Fruit fly (Drosophila melanogaster) whole organism, prepupa: ENCODE data around the gene CG12096.

ENCODE experiments used
- CG11294 ChIP-seq: fragments of 200-800 bp; sonication (Bioruptor generic); IDR thresholded peaks from 2 replicates; pipeline ENCODE4 v1.3.6; 2022; ENCODE audit warnings: missing biosample characterization, missing genetic modification characterization
- CG11902 ChIP-seq: fragments of 200-800 bp; sonication (Bioruptor generic); optimal IDR thresholded peaks from 3 replicates; lab custom pipeline; 2016; ENCODE audit warnings: missing biosample characterization, missing genetic modification characterization
- CG15336 ChIP-seq: fragments of 200-800 bp; sonication (Bioruptor generic); IDR thresholded peaks from 2 replicates; pipeline ENCODE4 v1.3.6; 2022; ENCODE audit warnings: missing biosample characterization, missing genetic modification characterization
- CG1621 ChIP-seq: fragments of 200-800 bp; sonication (Bioruptor generic); optimal IDR thresholded peaks from 3 replicates; lab custom pipeline; 2018; ENCODE audit warnings: missing biosample characterization, mild to moderate bottlenecking, missing genetic modification characterization
- CG16779 ChIP-seq: fragments of 200-800 bp; sonication (Bioruptor generic); optimal IDR thresholded peaks from 3 replicates; lab custom pipeline; 2017; ENCODE audit warnings: missing biosample characterization, mild to moderate bottlenecking, missing genetic modification characterization
- CG3032 ChIP-seq: fragments of 200-800 bp; optimal IDR thresholded peaks from 2 replicates; lab custom pipeline; 2019; ENCODE audit warnings: missing biosample characterization, mild to moderate bottlenecking, missing genetic modification characterization, moderate library complexity
- CG31627 ChIP-seq: fragments of 200-800 bp; sonication (Bioruptor generic); optimal IDR thresholded peaks from 3 replicates; lab custom pipeline; 2016; ENCODE audit warnings: missing biosample characterization, missing genetic modification characterization
- CG32006 ChIP-seq: fragments of 200-800 bp; sonication (Bioruptor generic); optimal IDR thresholded peaks from 3 replicates; lab custom pipeline; 2017; ENCODE audit warnings: missing biosample characterization, mild to moderate bottlenecking, missing genetic modification characterization
- CG3919 ChIP-seq: fragments of 200-800 bp; sonication (Bioruptor generic); optimal IDR thresholded peaks from 3 replicates; lab custom pipeline; 2016; ENCODE audit warnings: missing biosample characterization, missing genetic modification characterization
- CG4318 ChIP-seq: fragments of 200-800 bp; sonication (Bioruptor generic); optimal IDR thresholded peaks from 3 replicates; lab custom pipeline; 2017; ENCODE audit warnings: missing biosample characterization, mild to moderate bottlenecking, missing genetic modification characterization
- CG6163 ChIP-seq: fragments of 200-800 bp; sonication (Bioruptor generic); IDR thresholded peaks from 3 replicates; pipeline ENCODE4 v1.3.6; 2022; ENCODE audit warnings: missing biosample characterization, missing genetic modification characterization
- CG6276 ChIP-seq: fragments of 200-800 bp; sonication (Bioruptor generic); optimal IDR thresholded peaks from 2 replicates; lab custom pipeline; 2017; ENCODE audit warnings: missing biosample characterization, mild to moderate bottlenecking, missing genetic modification characterization
- CG6792 ChIP-seq: fragments of 200-800 bp; sonication (Bioruptor generic); optimal IDR thresholded peaks from 3 replicates; lab custom pipeline; 2016; ENCODE audit warnings: missing biosample characterization, missing genetic modification characterization
- CG6808 ChIP-seq: fragments of 200-800 bp; sonication (Bioruptor generic); optimal IDR thresholded peaks from 3 replicates; lab custom pipeline; 2017; ENCODE audit warnings: missing biosample characterization, missing genetic modification characterization, mild to moderate bottlenecking, moderate library complexity, missing genetic modification reagents
- CG6854 ChIP-seq: fragments of 200-800 bp; sonication (Bioruptor generic); optimal IDR thresholded peaks from 2 replicates; lab custom pipeline; 2017; ENCODE audit warnings: missing biosample characterization, mild to moderate bottlenecking, missing genetic modification characterization
- CG7368 ChIP-seq: fragments of 200-800 bp; sonication (Bioruptor generic); optimal IDR thresholded peaks from 3 replicates; lab custom pipeline; 2016; ENCODE audit warnings: missing biosample characterization, missing genetic modification characterization
- CG8119 ChIP-seq: fragments of 200-800 bp; sonication (Bioruptor generic); IDR thresholded peaks from 3 replicates; pipeline ENCODE4 v1.3.6; 2022; ENCODE audit warnings: missing biosample characterization, missing genetic modification characterization
- CG8319 ChIP-seq: fragments of 200-800 bp; sonication (Bioruptor generic); optimal IDR thresholded peaks from 3 replicates; lab custom pipeline; 2016; ENCODE audit warnings: missing biosample characterization, missing genetic modification characterization
- CG9139 ChIP-seq: fragments of 200-800 bp; sonication (Bioruptor generic); optimal IDR thresholded peaks from 3 replicates; lab custom pipeline; 2017; ENCODE audit warnings: missing biosample characterization, mild to moderate bottlenecking, missing genetic modification characterization
- Eip75B ChIP-seq: fragments of 200-800 bp; sonication (Bioruptor generic); optimal IDR thresholded peaks from 3 replicates; lab custom pipeline; 2016; ENCODE audit warnings: missing biosample characterization, missing genetic modification characterization
- Eip78C ChIP-seq: fragments of 200-800 bp; sonication (Bioruptor generic); peaks from one replicate; lab custom pipeline; 2016; ENCODE audit warnings: missing biosample characterization, missing genetic modification characterization
- Eip93F ChIP-seq: fragments of 200-800 bp; sonication (Bioruptor generic); optimal IDR thresholded peaks from 2 replicates; lab custom pipeline; 2016; ENCODE audit warnings: missing biosample characterization, mild to moderate bottlenecking, missing genetic modification characterization
- Ets21C ChIP-seq: fragments of 200-800 bp; sonication (Bioruptor generic); optimal IDR thresholded peaks from 3 replicates; lab custom pipeline; 2016; ENCODE audit warnings: missing biosample characterization, missing genetic modification characterization
- Ets96B ChIP-seq: fragments of 200-800 bp; optimal IDR thresholded peaks from 2 replicates; lab custom pipeline; 2019; ENCODE audit warnings: missing biosample characterization, mild to moderate bottlenecking, missing genetic modification characterization, moderate library complexity
- Gug ChIP-seq: fragments of 200-800 bp; sonication (Bioruptor generic); IDR thresholded peaks from 2 replicates; pipeline ENCODE4 v1.3.6; 2022; ENCODE audit warnings: missing biosample characterization, missing genetic modification characterization
- Hr38 ChIP-seq: sonication (Bioruptor generic); optimal IDR thresholded peaks from 2 replicates; lab custom pipeline; 2016; ENCODE audit warnings: missing biosample characterization, missing genetic modification characterization
- Hr39 ChIP-seq: fragments of 200-800 bp; sonication (Bioruptor generic); optimal IDR thresholded peaks from 2 replicates; lab custom pipeline; 2016; ENCODE audit warnings: missing biosample characterization, missing genetic modification characterization
- Hr4 ChIP-seq: fragments of 200-800 bp; sonication (Bioruptor generic); optimal IDR thresholded peaks from 3 replicates; lab custom pipeline; 2016; ENCODE audit warnings: missing biosample characterization, missing genetic modification characterization
- Lpt ChIP-seq: fragments of 200-800 bp; sonication (Bioruptor generic); optimal IDR thresholded peaks from 3 replicates; lab custom pipeline; 2016; ENCODE audit warnings: missing biosample characterization, missing genetic modification characterization
- Met ChIP-seq: fragments of 200-800 bp; sonication (Bioruptor generic); optimal IDR thresholded peaks from 3 replicates; lab custom pipeline; 2016; ENCODE audit warnings: missing biosample characterization, missing genetic modification characterization
- OdsH ChIP-seq: fragments of 200-800 bp; sonication (Bioruptor generic); optimal IDR thresholded peaks from 3 replicates; lab custom pipeline; 2016; ENCODE audit warnings: missing biosample characterization, missing genetic modification characterization
- Smox ChIP-seq: fragments of 200-800 bp; sonication (Bioruptor generic); optimal IDR thresholded peaks from 3 replicates; lab custom pipeline; 2016; ENCODE audit warnings: missing biosample characterization, missing genetic modification characterization
- Sox14 ChIP-seq: fragments of 200-800 bp; sonication (Bioruptor generic); optimal IDR thresholded peaks from 3 replicates; lab custom pipeline; 2016; ENCODE audit warnings: missing biosample characterization, missing genetic modification characterization
- Sox15 ChIP-seq: fragments of 200-800 bp; sonication (Bioruptor generic); optimal IDR thresholded peaks from 3 replicates; lab custom pipeline; 2016; ENCODE audit warnings: missing biosample characterization, missing genetic modification characterization
- achi ChIP-seq: fragments of 200-800 bp; sonication (Bioruptor generic); optimal IDR thresholded peaks from 3 replicates; lab custom pipeline; 2016; ENCODE audit warnings: missing biosample characterization, missing genetic modification characterization
- acj6 ChIP-seq: fragments of 200-800 bp; sonication (Bioruptor generic); optimal IDR thresholded peaks from 3 replicates; lab custom pipeline; 2016; ENCODE audit warnings: missing biosample characterization, missing genetic modification characterization
- eg ChIP-seq: fragments of 200-800 bp; sonication (Bioruptor generic); IDR thresholded peaks from 3 replicates; pipeline ENCODE4 v1.3.6; 2022; ENCODE audit warnings: missing biosample characterization, missing genetic modification characterization
- esn ChIP-seq: fragments of 200-800 bp; sonication (Bioruptor generic); optimal IDR thresholded peaks from 2 replicates; lab custom pipeline; 2016; ENCODE audit warnings: missing biosample characterization, mild to moderate bottlenecking, missing genetic modification characterization, moderate library complexity
- fd59A ChIP-seq: fragments of 200-800 bp; sonication (Bioruptor generic); optimal IDR thresholded peaks from 2 replicates; lab custom pipeline; 2017; ENCODE audit warnings: missing biosample characterization, mild to moderate bottlenecking, missing genetic modification characterization, missing genetic modification reagents
- fd85E ChIP-seq: fragments of 200-800 bp; sonication (Bioruptor generic); optimal IDR thresholded peaks from 3 replicates; lab custom pipeline; 2016; ENCODE audit warnings: missing biosample characterization, missing genetic modification characterization
- fkh ChIP-seq: fragments of 200-800 bp; sonication (Bioruptor generic); optimal IDR thresholded peaks from 3 replicates; lab custom pipeline; 2017; ENCODE audit warnings: missing biosample characterization, mild to moderate bottlenecking, missing genetic modification characterization, moderate library complexity
- lz ChIP-seq: fragments of 200-800 bp; sonication (Bioruptor generic); optimal IDR thresholded peaks from 3 replicates; lab custom pipeline; 2016; ENCODE audit warnings: missing biosample characterization, missing genetic modification characterization
- net ChIP-seq: fragments of 200-800 bp; sonication (Bioruptor generic); optimal IDR thresholded peaks from 3 replicates; lab custom pipeline; 2016; ENCODE audit warnings: missing biosample characterization, missing genetic modification characterization
- pdm3 ChIP-seq: fragments of 200-800 bp; sonication (Bioruptor generic); optimal IDR thresholded peaks from 3 replicates; lab custom pipeline; 2016; ENCODE audit warnings: missing biosample characterization, missing genetic modification characterization
- salr ChIP-seq, 2 experiments: fragments of 200-800 bp; sonication (Bioruptor generic); optimal IDR thresholded peaks; 3 replicates each; lab custom pipeline; 2016 to 2018; ENCODE audit warnings: missing biosample characterization in 2 of 2, missing genetic modification characterization in 2 of 2, mild to moderate bottlenecking in 1 of 2
- spab ChIP-seq: fragments of 200-800 bp; sonication (Bioruptor generic); optimal IDR thresholded peaks from 2 replicates; lab custom pipeline; 2017; ENCODE audit warnings: missing biosample characterization, mild to moderate bottlenecking, missing genetic modification characterization, missing genetic modification reagents
- svp ChIP-seq: fragments of 200-800 bp; sonication (Bioruptor generic); peaks from one replicate; lab custom pipeline; 2016; ENCODE audit warnings: missing biosample characterization, missing genetic modification characterization
- vri ChIP-seq: fragments of 200-800 bp; sonication (Bioruptor generic); optimal IDR thresholded peaks from 3 replicates; lab custom pipeline; 2016; ENCODE audit warnings: missing biosample characterization, mild to moderate bottlenecking, missing genetic modification characterization

CG12096 gene

dm6 chrX:13114861-13115260 is 44.5 kb upstream of the CG12096 start, which contains the start of gene CG42237 (continued):
- TF ChIP-seq acj6 (GFP tag; lab: Kevin White, UChicago) (no peak), CG11294 (no peak), eg (GFP tag; lab: Robert Waterston, UW) (peak; percentile 77; the same call in 2 of the 3 replicates), CG7368 (GFP tag; lab: Kevin White, UChicago) (no peak), CG6792 (GFP tag; lab: Kevin White, UChicago) (no peak), CG15336 (GFP tag; lab: Robert Waterston, UW) (peak; percentile 65; the same call in 1 of the 2 replicates), Hr38 (GFP tag; lab: Kevin White, UChicago) (no peak), Sox14 (GFP tag; lab: Kevin White, UChicago) (no peak), fd59A (GFP tag; lab: Kevin White, UChicago) (no peak), net (peak; percentile 29), CG3919 (GFP tag; lab: Kevin White, UChicago) (no peak), Hr4 (GFP tag; lab: Kevin White, UChicago) (no peak), CG32006 (GFP tag; lab: Kevin White, UChicago) (no peak), Ets21C (GFP tag; lab: Kevin White, UChicago) (no peak), OdsH (GFP tag; lab: Kevin White, UChicago) (peak; percentile 20), Eip93F (no peak), Eip75B (peak; percentile 8), Gug (GFP tag; lab: Robert Waterston, UW) (peak; percentile 18; the same call in 1 of the 2 replicates), Sox15 (GFP tag; lab: Kevin White, UChicago) (no peak), fd85E (GFP tag; lab: Kevin White, UChicago) (no peak), CG8119 (peak; percentile 69)

- TF ChIP-seq CG4318 (GFP tag; lab: Kevin White, UChicago), result no peak
- TF ChIP-seq spab (GFP tag; lab: Kevin White, UChicago), result peak; percentile 40
- TF ChIP-seq net, result peak; percentile 34
- TF ChIP-seq esn (GFP tag; lab: Kevin White, UChicago), result no peak
- TF ChIP-seq Eip78C (GFP tag; lab: Kevin White, UChicago), result peak; percentile 92
- TF ChIP-seq CG7368 (GFP tag; lab: Kevin White, UChicago), result no peak
- no peak for TF ChIP-seq achi
- peak; percentile 24 for TF ChIP-seq Met (GFP tag; lab: Kevin White, UChicago)
- no peak for TF ChIP-seq Lpt (GFP tag; lab: Kevin White, UChicago)
- TF ChIP-seq fkh (GFP tag; lab: Kevin White, UChicago), result no peak
- peak; percentile 7 for TF ChIP-seq lz
- peak; percentile 31 for TF ChIP-seq Ets96B (tag; lab: Kevin White, UChicago)
- peak; percentile 25 for TF ChIP-seq CG6854 (GFP tag; lab: Kevin White, UChicago)
- TF ChIP-seq Hr39 (GFP tag; lab: Kevin White, UChicago), result no peak
- TF ChIP-seq CG9139 (GFP tag; lab: Kevin White, UChicago), result peak; percentile 74
- no peak for TF ChIP-seq fd85E (GFP tag; lab: Kevin White, UChicago)
- no peak for TF ChIP-seq Hr38 (GFP tag; lab: Kevin White, UChicago)
- TF ChIP-seq CG3032 (tag; lab: Kevin White, UChicago), result peak; percentile 33
- peak; percentile 27 for TF ChIP-seq OdsH (GFP tag; lab: Kevin White, UChicago)
- TF ChIP-seq CG16779 (tag; lab: Kevin White, UChicago), result peak; percentile 31
- peak; percentile 6 for TF ChIP-seq pdm3 (GFP tag; lab: Kevin White, UChicago)
- TF ChIP-seq fd59A (GFP tag; lab: Kevin White, UChicago), result no peak
- TF ChIP-seq CG6808 (GFP tag; lab: Kevin White, UChicago), result peak; percentile 73
- no peak for TF ChIP-seq Eip93F
- TF ChIP-seq Smox, result no peak
- peak; percentile 14 for TF ChIP-seq CG6276 (GFP tag; lab: Kevin White, UChicago)
- TF ChIP-seq CG11902, result no peak
- peak in 1 of 2 experiments; percentile 15 for TF ChIP-seq salr (GFP tag; optimal IDR thresholded peaks at IDR 0.05; lab: Kevin White, UChicago)
- peak; percentile 65; the same call in 2 of the 3 replicates for TF ChIP-seq CG6163 (GFP tag; lab: Robert Waterston, UW)
- TF ChIP-seq CG31627, result no peak
- TF ChIP-seq Ets21C (GFP tag; lab: Kevin White, UChicago), result no peak
- TF ChIP-seq vri, result no peak
- peak; percentile 70 for TF ChIP-seq svp (GFP tag; lab: Kevin White, UChicago)
- no peak for TF ChIP-seq CG11294
- TF ChIP-seq CG6792 (GFP tag; lab: Kevin White, UChicago), result no peak
- peak; percentile 38 for TF ChIP-seq CG1621 (tag; lab: Kevin White, UChicago)
- no peak for TF ChIP-seq Eip75B
- TF ChIP-seq CG8319 (GFP tag; lab: Kevin White, UChicago), result no peak
These were observed 42.8 kb upstream of the CG12096 start for dm6 chrX:13116438-13117243.
